Fruit fly (Drosophila melanogaster): ENCODE data around the gene COX5BL.

Gene COX5BL

DNA sequence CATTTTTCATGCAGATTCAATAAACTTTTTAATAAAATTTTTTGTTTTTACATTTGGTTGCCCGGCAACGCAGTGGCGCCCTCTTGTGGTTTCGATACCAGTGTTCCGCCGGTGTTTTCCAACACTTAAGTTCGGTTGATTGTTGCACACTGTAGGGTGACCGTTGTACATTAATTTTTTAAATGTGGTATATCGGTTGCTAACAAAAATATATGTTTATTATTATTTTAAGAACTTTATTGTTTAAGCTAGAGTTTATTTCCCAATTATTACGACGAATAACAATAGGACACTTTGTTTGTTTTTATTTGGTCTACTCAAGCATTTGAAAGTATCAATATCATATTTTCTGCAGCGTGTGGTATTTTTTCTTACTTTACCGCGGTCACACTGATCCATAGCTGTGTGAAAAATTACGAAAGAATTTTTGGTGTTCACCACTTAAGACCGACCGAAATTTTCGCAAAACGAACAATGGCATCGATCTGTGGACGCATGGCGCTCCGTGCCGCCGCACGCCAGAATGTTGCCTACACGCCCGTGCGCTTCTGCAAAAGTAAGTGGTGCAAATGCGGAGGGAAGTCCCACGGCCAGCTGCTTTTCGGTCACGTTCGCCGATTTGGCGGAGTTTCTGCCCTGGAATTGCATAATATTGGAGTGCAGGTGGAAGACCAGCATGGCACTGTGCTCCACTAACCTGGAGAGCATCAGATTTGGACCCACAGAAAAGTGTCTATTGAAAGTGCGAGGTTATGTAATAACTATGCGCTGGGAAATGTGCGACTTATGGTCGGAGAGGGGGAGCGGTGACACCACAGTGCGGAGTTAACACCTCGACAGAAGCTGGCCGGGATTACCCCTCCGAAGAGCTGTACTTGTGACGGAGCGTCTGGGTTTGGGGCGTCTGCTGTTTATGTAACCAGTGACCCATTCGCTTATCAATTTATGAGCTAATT is 1.5 kb upstream of the COX5BL start, which contains the start of the genes IFT52 and COX5B (continued):
- peak; percentile 35 for TF ChIP-seq hkb (optimal IDR thresholded peaks at IDR 0.05)
- no peak; the same call in 1 of the 2 replicates for TF ChIP-seq hkb (GFP tag; IDR thresholded peaks at IDR 0.05)
- peak; percentile 58 for TF ChIP-seq CG10209 (GFP tag; optimal IDR thresholded peaks at IDR 0.05)
- TF ChIP-seq E2f1 (GFP tag; IDR thresholded peaks at IDR 0.05) = peak; percentile 61
- peak; percentile 82 for TF ChIP-seq CG11085 (GFP tag; IDR thresholded peaks at IDR 0.05)
- peak; percentile 58 for TF ChIP-seq HHEX (GFP tag; optimal IDR thresholded peaks at IDR 0.05)
- no peak for TF ChIP-seq Awh (GFP tag; IDR thresholded peaks at IDR 0.05)
- no peak for TF ChIP-seq CG10321 (GFP tag; IDR thresholded peaks at IDR 0.05)
- peak; percentile 67 for TF ChIP-seq CG11504 (tag; optimal IDR thresholded peaks at IDR 0.05)
- TF ChIP-seq CG16863 (GFP tag; optimal IDR thresholded peaks at IDR 0.05) = peak; percentile 26
- TF ChIP-seq sqz (GFP tag; optimal IDR thresholded peaks at IDR 0.05) = peak; percentile 51
- TF ChIP-seq CG33557 (GFP tag; optimal IDR thresholded peaks at IDR 0.05) = no peak
- TF ChIP-seq Jarid2 (GFP tag; optimal IDR thresholded peaks at IDR 0.05) = peak; percentile 40
- peak; percentile 24 for TF ChIP-seq Usf (GFP tag; optimal IDR thresholded peaks at IDR 0.05)
- TF ChIP-seq CG6765 (GFP tag; optimal IDR thresholded peaks at IDR 0.05) = no peak
- TF ChIP-seq CG12391 (tag; optimal IDR thresholded peaks at IDR 0.05) = peak; percentile 15
- TF ChIP-seq CG4424 (GFP tag; optimal IDR thresholded peaks at IDR 0.05) = peak; percentile 75
- TF ChIP-seq cad (GFP tag; optimal IDR thresholded peaks at IDR 0.05) = no peak
- TF ChIP-seq Max (GFP tag; optimal IDR thresholded peaks at IDR 0.05) = peak; percentile 78
- TF ChIP-seq tna (GFP tag; IDR thresholded peaks at IDR 0.05; ENCODE audit: partially characterized antibody) = no peak
- peak; percentile 77 for TF ChIP-seq zfh1 (GFP tag; IDR thresholded peaks at IDR 0.05)
- TF ChIP-seq jing (GFP tag; optimal IDR thresholded peaks at IDR 0.05) = no peak
- peak; percentile 70 for TF ChIP-seq CG11247 (GFP tag; IDR thresholded peaks at IDR 0.05)
- peak; percentile 57 for TF ChIP-seq CG13287 (GFP tag; IDR thresholded peaks at IDR 0.05; ENCODE audit: partially characterized antibody)
- TF ChIP-seq Antp (GFP tag; optimal IDR thresholded peaks at IDR 0.05) = peak; percentile 66
- TF ChIP-seq mam (GFP tag; optimal IDR thresholded peaks at IDR 0.05) = peak; percentile 87
- TF ChIP-seq tll (GFP tag; optimal IDR thresholded peaks at IDR 0.05) = no peak
- TF ChIP-seq Ada2b (GFP tag; IDR thresholded peaks at IDR 0.05) = peak; percentile 46
- peak; percentile 1 for TF ChIP-seq CG15011 (GFP tag; optimal IDR thresholded peaks at IDR 0.05)
- peak; percentile 67 for TF ChIP-seq Sin3A (optimal IDR thresholded peaks at IDR 0.05)
- peak; percentile 50 for TF ChIP-seq Ssrp (tag; optimal IDR thresholded peaks at IDR 0.05)
- TF ChIP-seq bcd (GFP tag; optimal IDR thresholded peaks at IDR 0.05) = peak; percentile 69
- TF ChIP-seq amos (GFP tag; IDR thresholded peaks at IDR 0.05; ENCODE audit: partially characterized antibody) = peak; percentile 60
- TF ChIP-seq lov (optimal IDR thresholded peaks at IDR 0.05) = no peak
- TF ChIP-seq lov (GFP tag; IDR thresholded peaks at IDR 0.05) = peak; percentile 44; the same call in 1 of the 3 replicates
- peak; percentile 97 for TF ChIP-seq MESR4 (GFP tag; optimal IDR thresholded peaks at IDR 0.05)
- peak; percentile 1 for TF ChIP-seq pb (GFP tag; optimal IDR thresholded peaks at IDR 0.05)
- peak; percentile 49; the same call in 1 of the 3 replicates for TF ChIP-seq Doc3 (GFP tag; IDR thresholded peaks at IDR 0.05; ENCODE audit: partially characterized antibody)
- peak; percentile 50 for TF ChIP-seq pho (GFP tag; optimal IDR thresholded peaks at IDR 0.05)
- TF ChIP-seq CG5953 (GFP tag; IDR thresholded peaks at IDR 0.05) = peak; percentile 32; the same call in 1 of the 2 replicates
- TF ChIP-seq CG17361 (GFP tag; IDR thresholded peaks at IDR 0.05) = peak; percentile 65
- TF ChIP-seq lab (GFP tag; optimal IDR thresholded peaks at IDR 0.05) = peak; percentile 73
- TF ChIP-seq nau (GFP tag; optimal IDR thresholded peaks at IDR 0.05) = peak; percentile 30
- peak; percentile 76 for TF ChIP-seq ssp (GFP tag; IDR thresholded peaks at IDR 0.05)
- TF ChIP-seq CG3995 (GFP tag; optimal IDR thresholded peaks at IDR 0.05) = peak; percentile 32
- no peak for TF ChIP-seq Nf-YB (GFP tag; optimal IDR thresholded peaks at IDR 0.05)
- peak; percentile 50 for TF ChIP-seq crc (GFP tag; optimal IDR thresholded peaks at IDR 0.05)
- peak; percentile 67 for TF ChIP-seq Abd-B (GFP tag; optimal IDR thresholded peaks at IDR 0.05)
